Worm (Caenorhabditis elegans) whole organism, L4/young adult: ENCODE measurements around the gene srh-270.

Experiments used
- W03F9.2 ChIP-seq: fragments of 150-350 bp; optimal IDR thresholded peaks from 2 replicates; lab custom pipeline; 2014; ENCODE audit warnings: missing biosample characterization, missing genetic modification characterization
- dao-5 ChIP-seq: sonication (generic microtip); optimal IDR thresholded peaks from 2 replicates; lab custom pipeline; 2016; ENCODE audit warnings: missing genotype, missing genetic modification characterization, moderate library complexity, missing compliant biosample characterization

DNA sequence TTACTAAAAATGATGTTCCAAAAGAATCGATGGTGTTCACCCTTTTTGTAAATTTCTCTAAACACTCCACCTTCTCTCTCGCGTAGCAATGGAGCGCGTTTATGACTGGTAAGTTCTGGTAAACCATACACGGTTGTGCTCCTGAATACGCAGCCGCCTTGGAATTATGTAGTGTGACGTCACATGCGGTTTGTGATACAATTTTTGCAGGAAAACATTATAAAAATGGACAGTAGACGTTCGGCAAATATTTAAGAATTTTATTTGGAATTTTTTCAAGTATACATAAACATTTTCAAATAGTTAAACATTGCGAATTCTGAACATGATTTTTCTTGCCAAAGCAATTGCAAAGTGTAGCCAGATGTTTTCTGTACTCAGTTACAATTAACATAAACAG is 16.1 kb upstream of the srh-270 start, which contains the start of gene F37B4.10:
- TF ChIP-seq W03F9.2 (tag; lab: Kevin White, UChicago) (no peak), dao-5 (tag; lab: Kevin White, UChicago) (no peak)
